Worm (Caenorhabditis elegans) whole organism, L1 larva: ENCODE results near the gene srh-1.
"Not testable (repeated sequence)": the region's sequence is repeated elsewhere in the genome, so short reads cannot be mapped to it uniquely, and the experiment has no call there.

ENCODE experiments used
- C04F5.9 ChIP-seq: sonication (generic microtip); optimal IDR thresholded peaks from 2 replicates; lab custom pipeline; 2016; ENCODE audit warnings: missing genetic modification characterization, missing compliant biosample characterization
- ama-1 ChIP-seq: fragments of 150-350 bp; optimal IDR thresholded peaks from 2 replicates; lab custom pipeline; 2014
- ceh-82 ChIP-seq, 3 experiments: fragments of 150-350 bp in 1 of 3; sonication (generic microtip) in 2 of 3; optimal IDR thresholded peaks; 2 replicates each; lab custom pipeline; 2014 to 2017; ENCODE audit warnings: missing biosample characterization in 3 of 3, missing genetic modification characterization in 3 of 3
- ceh-90 ChIP-seq: sonication (generic microtip); optimal IDR thresholded peaks from 2 replicates; lab custom pipeline; 2016; ENCODE audit warnings: missing genetic modification characterization, missing compliant biosample characterization
- ces-1 ChIP-seq: fragments of 150-350 bp; optimal IDR thresholded peaks from 2 replicates; lab custom pipeline; 2014; ENCODE audit warnings: missing biosample characterization, missing genetic modification reagents, missing genetic modification characterization
- dsc-1 ChIP-seq: sonication (generic microtip); optimal IDR thresholded peaks from 2 replicates; lab custom pipeline; 2016; ENCODE audit warnings: mild to moderate bottlenecking, missing genetic modification characterization, missing compliant biosample characterization
- jun-1 ChIP-seq: fragments of 150-350 bp; optimal IDR thresholded peaks from 2 replicates; lab custom pipeline; 2014; ENCODE audit warnings: missing biosample characterization, missing genetic modification reagents, missing genetic modification characterization
- lir-3 ChIP-seq: sonication (generic microtip); optimal IDR thresholded peaks from 2 replicates; lab custom pipeline; 2016; ENCODE audit warnings: mild to moderate bottlenecking, missing genetic modification characterization, moderate library complexity, missing compliant biosample characterization; ENCODE audit not compliant: poor library complexity
- nhr-12 ChIP-seq: sonication (generic microtip); optimal IDR thresholded peaks from 2 replicates; lab custom pipeline; 2017; ENCODE audit warnings: missing biosample characterization, missing genetic modification characterization
- nhr-237 ChIP-seq: fragments of 150-350 bp; optimal IDR thresholded peaks from 2 replicates; lab custom pipeline; 2014; ENCODE audit warnings: missing biosample characterization, missing genetic modification characterization
- snpc-4 ChIP-seq: fragments of 150-350 bp; optimal IDR thresholded peaks from 2 replicates; lab custom pipeline; 2014; ENCODE audit warnings: missing biosample characterization, missing genetic modification characterization
- unc-86 ChIP-seq: sonication (generic microtip); optimal IDR thresholded peaks from 2 replicates; lab custom pipeline; 2016; ENCODE audit warnings: missing genetic modification characterization, missing compliant biosample characterization
- unc-98 ChIP-seq: fragments of 200-800 bp; sonication (Bioruptor generic); IDR thresholded peaks from 2 replicates; pipeline ENCODE4 v1.3.6; 2022; ENCODE audit warnings: missing genetic modification characterization, missing compliant biosample characterization
- ztf-11 ChIP-seq, 2 experiments: sonication (generic microtip); optimal IDR thresholded peaks; 2 replicates each; lab custom pipeline; 2016 to 2017; ENCODE audit warnings: missing genetic modification characterization in 2 of 2, missing biosample characterization in 1 of 2, missing compliant biosample characterization in 1 of 2

ce11 chrV:11480734-11481133, 4.9 kb upstream of the srh-1 start, which contains the start of gene T11F9.14:
- TF ChIP-seq nhr-237 (tag; lab: Kevin White, UChicago); ama-1 (lab: Kevin White, UChicago); ztf-11 (tag; optimal IDR thresholded peaks at IDR 0.05; lab: Kevin White, UChicago); snpc-4 (tag; lab: Kevin White, UChicago); nhr-12 (tag; lab: Kevin White, UChicago); lir-3 (tag; lab: Kevin White, UChicago); dsc-1 (tag; lab: Kevin White, UChicago); C04F5.9; ceh-90 (tag; lab: Kevin White, UChicago); jun-1 (tag; lab: Kevin White, UChicago); unc-98; ceh-82 (tag; optimal IDR thresholded peaks at IDR 0.05; lab: Kevin White, UChicago); unc-86; ces-1 (GFP tag; lab: Kevin White, UChicago): not testable (repeated sequence)
